In genomic region chr3R:14051391-14051852, dm6 we compare ENCODE assay signal across 5 fruit fly cellular contexts.
A peak's percentile ranks its signal among the peaks of the same experiment; 100 is the strongest.
TF ChIP-seq lines count a peak whose summit lies in the region.

No protein-coding gene starts in this region.

- TF ChIP-seq CTCF in whole organism, embryonic (GFP tag; optimal IDR thresholded peaks at IDR 0.05; lab: Kevin White, UChicago) = no peak

TF ChIP-seq in whole organism, adult, 20 proteins besides CTCF, POLR2A, EP300 and RAD21 (continues in another document):
- TF ChIP-seq CG11617 (GFP tag; optimal IDR thresholded peaks at IDR 0.05; lab: Kevin White, UChicago) (peak; percentile 3), pad (GFP tag; optimal IDR thresholded peaks at IDR 0.05; lab: Kevin White, UChicago) (peak; percentile 6), cnc (optimal IDR thresholded peaks at IDR 0.05; lab: Kevin White, UChicago) (no peak), Mnt (GFP tag; optimal IDR thresholded peaks at IDR 0.05; lab: Kevin White, UChicago) (peak; percentile 97), CG14711 (tag; optimal IDR thresholded peaks at IDR 0.05; lab: Kevin White, UChicago) (no peak), CG5204 (GFP tag; optimal IDR thresholded peaks at IDR 0.05; lab: Kevin White, UChicago) (no peak), Hr96 (GFP tag; optimal IDR thresholded peaks at IDR 0.05; lab: Kevin White, UChicago) (peak; percentile 47), tj (GFP tag; optimal IDR thresholded peaks at IDR 0.05; lab: Kevin White, UChicago) (peak; percentile 92), CG33017 (tag; optimal IDR thresholded peaks at IDR 0.05; lab: Kevin White, UChicago) (peak; percentile 33), CG7045 (GFP tag; optimal IDR thresholded peaks at IDR 0.05; lab: Kevin White, UChicago) (no peak), Crg-1 (GFP tag; optimal IDR thresholded peaks at IDR 0.05; lab: Kevin White, UChicago) (no peak), cic (GFP tag; optimal IDR thresholded peaks at IDR 0.05; lab: Kevin White, UChicago) (peak; percentile 99), ovo (GFP tag; optimal IDR thresholded peaks at IDR 0.05; lab: Kevin White, UChicago) (no peak), bab1 (GFP tag; optimal IDR thresholded peaks at IDR 0.05; lab: Kevin White, UChicago) (peak; percentile 16), kay (GFP tag; lab: Kevin White, UChicago; ENCODE audit: borderline replicate concordance) (peak; percentile 97), toe (GFP tag; optimal IDR thresholded peaks at IDR 0.05; lab: Kevin White, UChicago) (no peak), CG12768 (GFP tag; optimal IDR thresholded peaks at IDR 0.05; lab: Kevin White, UChicago) (peak; percentile 50), CG7101 (tag; optimal IDR thresholded peaks at IDR 0.05; lab: Kevin White, UChicago) (peak; percentile 17)

TF ChIP-seq in whole organism, embryonic, 481 proteins besides CTCF, POLR2A, EP300 and RAD21 (continues in another document):
- TF ChIP-seq h (optimal IDR thresholded peaks at IDR 0.05; lab: Kevin White, UChicago) (no peak), hbn (GFP tag; IDR thresholded peaks at IDR 0.05; lab: Robert Waterston, UW; ENCODE audit: partially characterized antibody) (no peak), grau (tag; optimal IDR thresholded peaks at IDR 0.05; lab: Kevin White, UChicago) (no peak), Chrac-16 (GFP tag; optimal IDR thresholded peaks at IDR 0.05; lab: Kevin White, UChicago) (no peak), CG10366 (GFP tag; IDR thresholded peaks at IDR 0.05; lab: Robert Waterston, UW) (no peak), Mes4 (GFP tag; optimal IDR thresholded peaks at IDR 0.05; lab: Kevin White, UChicago) (no peak), gt (GFP tag; IDR thresholded peaks at IDR 0.05; lab: Robert Waterston, UW) (no peak), nom (GFP tag; optimal IDR thresholded peaks at IDR 0.05; lab: Kevin White, UChicago) (no peak), klu (GFP tag; IDR thresholded peaks at IDR 0.05; lab: Robert Waterston, UW) (no peak), emc (GFP tag; optimal IDR thresholded peaks at IDR 0.05; lab: Kevin White, UChicago) (no peak), CG4730 (GFP tag; IDR thresholded peaks at IDR 0.05; lab: Robert Waterston, UW) (no peak), hth (optimal IDR thresholded peaks at IDR 0.05; lab: Kevin White, UChicago) (no peak), HLH4C (GFP tag; IDR thresholded peaks at IDR 0.05; lab: Robert Waterston, UW; ENCODE audit: partially characterized antibody) (no peak), Deaf1 (tag; optimal IDR thresholded peaks at IDR 0.05; lab: Kevin White, UChicago) (peak; percentile 62), sima (GFP tag; optimal IDR thresholded peaks at IDR 0.05; lab: Kevin White, UChicago) (no peak), toy (GFP tag; IDR thresholded peaks at IDR 0.05; lab: Robert Waterston, UW) (no peak), Sin3A (optimal IDR thresholded peaks at IDR 0.05; lab: Kevin White, UChicago) (no peak), CG5953 (GFP tag; IDR thresholded peaks at IDR 0.05; lab: Robert Waterston, UW) (no peak), TFAM (GFP tag; optimal IDR thresholded peaks at IDR 0.05; lab: Kevin White, UChicago) (no peak), ftz-f1 (GFP tag; optimal IDR thresholded peaks at IDR 0.05; lab: Kevin White, UChicago) (no peak)

TF ChIP-seq in whole organism, prepupa, 60 proteins besides CTCF, POLR2A, EP300 and RAD21 (continues in another document):
- TF ChIP-seq Ets21C (GFP tag; optimal IDR thresholded peaks at IDR 0.05; lab: Kevin White, UChicago) = no peak
- peak; percentile 2 for TF ChIP-seq CG1621 (tag; optimal IDR thresholded peaks at IDR 0.05; lab: Kevin White, UChicago)
- no peak for TF ChIP-seq net (GFP tag; optimal IDR thresholded peaks at IDR 0.05; lab: Kevin White, UChicago)
- TF ChIP-seq OdsH (GFP tag; optimal IDR thresholded peaks at IDR 0.05; lab: Kevin White, UChicago) = no peak
- TF ChIP-seq Eip78C (GFP tag; lab: Kevin White, UChicago) = no peak
- no peak for TF ChIP-seq Smox (GFP tag; optimal IDR thresholded peaks at IDR 0.05; lab: Kevin White, UChicago)
- no peak for TF ChIP-seq esn (GFP tag; optimal IDR thresholded peaks at IDR 0.05; lab: Kevin White, UChicago)
- no peak for TF ChIP-seq CG11902 (GFP tag; optimal IDR thresholded peaks at IDR 0.05; lab: Kevin White, UChicago)
- TF ChIP-seq cyc (GFP tag; optimal IDR thresholded peaks at IDR 0.05; lab: Kevin White, UChicago) = no peak
- TF ChIP-seq Sox102F (GFP tag; optimal IDR thresholded peaks at IDR 0.05; lab: Kevin White, UChicago) = no peak
- no peak for TF ChIP-seq Gug (GFP tag; IDR thresholded peaks at IDR 0.05; lab: Robert Waterston, UW)
- TF ChIP-seq CG3919 (GFP tag; optimal IDR thresholded peaks at IDR 0.05; lab: Kevin White, UChicago) = no peak
- TF ChIP-seq Eip75B (GFP tag; optimal IDR thresholded peaks at IDR 0.05; lab: Kevin White, UChicago) = no peak
- TF ChIP-seq salr (GFP tag; optimal IDR thresholded peaks at IDR 0.05; lab: Kevin White, UChicago) = no peak
- TF ChIP-seq fd85E (GFP tag; optimal IDR thresholded peaks at IDR 0.05; lab: Kevin White, UChicago) = no peak
- TF ChIP-seq svp (GFP tag; lab: Kevin White, UChicago) = no peak
- TF ChIP-seq Sox14 (GFP tag; optimal IDR thresholded peaks at IDR 0.05; lab: Kevin White, UChicago) = no peak
- no peak for TF ChIP-seq Lpt (GFP tag; optimal IDR thresholded peaks at IDR 0.05; lab: Kevin White, UChicago)
- TF ChIP-seq CG32006 (GFP tag; optimal IDR thresholded peaks at IDR 0.05; lab: Kevin White, UChicago) = no peak
- no peak for TF ChIP-seq CG8119 (GFP tag; IDR thresholded peaks at IDR 0.05; lab: Robert Waterston, UW)
- no peak for TF ChIP-seq Eip93F (GFP tag; optimal IDR thresholded peaks at IDR 0.05; lab: Kevin White, UChicago)

TF ChIP-seq in whole organism, pupa, 21 proteins besides CTCF, POLR2A, EP300 and RAD21:
- peak; percentile 18 for TF ChIP-seq CG13204 (GFP tag; optimal IDR thresholded peaks at IDR 0.05; lab: Kevin White, UChicago)
- 0 out of 2 replicates have a peak, but pooled peaks have one; percentile 22 for TF ChIP-seq CG32121 (GFP tag; IDR thresholded peaks at IDR 0.05; lab: Robert Waterston, UW)
- TF ChIP-seq Snoo (tag; optimal IDR thresholded peaks at IDR 0.05; lab: Kevin White, UChicago) = no peak
- TF ChIP-seq CG4496 (GFP tag; IDR thresholded peaks at IDR 0.05; lab: Robert Waterston, UW) = peak; percentile 56; the same call in 1 of the 3 replicates
- TF ChIP-seq Pif1B (GFP tag; optimal IDR thresholded peaks at IDR 0.05; lab: Kevin White, UChicago) = no peak
- TF ChIP-seq fd96Ca (GFP tag; IDR thresholded peaks at IDR 0.05; lab: Robert Waterston, UW) = no peak

TF ChIP-seq in whole organism, wandering third instar larva, 38 proteins besides CTCF, POLR2A, EP300 and RAD21:
- TF ChIP-seq Jra (GFP tag; optimal IDR thresholded peaks at IDR 0.05; lab: Kevin White, UChicago) (no peak), woc (GFP tag; optimal IDR thresholded peaks at IDR 0.05; lab: Kevin White, UChicago) (no peak), tai (GFP tag; optimal IDR thresholded peaks at IDR 0.05; lab: Kevin White, UChicago) (no peak), ey (GFP tag; optimal IDR thresholded peaks at IDR 0.05; lab: Kevin White, UChicago) (no peak), Rel (GFP tag; optimal IDR thresholded peaks at IDR 0.05; lab: Kevin White, UChicago) (no peak), Rel (tag; optimal IDR thresholded peaks at IDR 0.05; lab: Kevin White, UChicago) (peak; percentile 11), dmrt93B (GFP tag; optimal IDR thresholded peaks at IDR 0.05; lab: Kevin White, UChicago) (no peak), dsf (GFP tag; optimal IDR thresholded peaks at IDR 0.05; lab: Kevin White, UChicago; ENCODE audit: borderline replicate concordance) (no peak), rgr (GFP tag; optimal IDR thresholded peaks at IDR 0.05; lab: Kevin White, UChicago) (no peak), N (GFP tag; optimal IDR thresholded peaks at IDR 0.05; lab: Kevin White, UChicago) (peak; percentile 54), dl (GFP tag; optimal IDR thresholded peaks at IDR 0.05; lab: Kevin White, UChicago; ENCODE audit: insufficient read depth in 1 of 2, partially characterized antibody in 2 of 2) (no peak), Dfd (GFP tag; optimal IDR thresholded peaks at IDR 0.05; lab: Kevin White, UChicago) (no peak), lola (GFP tag; optimal IDR thresholded peaks at IDR 0.05; lab: Kevin White, UChicago) (no peak), jim (GFP tag; optimal IDR thresholded peaks at IDR 0.05; lab: Kevin White, UChicago) (no peak), h (GFP tag; optimal IDR thresholded peaks at IDR 0.05; lab: Kevin White, UChicago) (peak; percentile 1), foxo (GFP tag; optimal IDR thresholded peaks at IDR 0.05; lab: Kevin White, UChicago) (no peak)
